Worm (Caenorhabditis elegans): ENCODE results near the gene T20B12.3.

The T20B12.3 gene

ce11 chrIII:7338009-7338408, 43.9 kb upstream of the T20B12.3 start:
- TF ChIP-seq skn-1 (tag; optimal IDR thresholded peaks at IDR 0.05) (no peak), ama-1 (optimal IDR thresholded peaks at IDR 0.05) (peak; percentile 53)

ce11 chrIII:7338693-7339092, 43.2 kb upstream of the T20B12.3 start, which contains the start of gene kap-1:
kap-1 (plus strand) TSS chrIII:7338835.
- no peak for TF ChIP-seq nhr-76 (tag; optimal IDR thresholded peaks at IDR 0.05)
- TF ChIP-seq mdl-1 (tag; optimal IDR thresholded peaks at IDR 0.05) = no peak
- TF ChIP-seq tbx-2 (tag; optimal IDR thresholded peaks at IDR 0.05) = no peak
- TF ChIP-seq nhr-11 (tag; optimal IDR thresholded peaks at IDR 0.05) = no peak
- TF ChIP-seq elt-1 (tag; optimal IDR thresholded peaks at IDR 0.05) = no peak
- no peak for TF ChIP-seq ztf-11 (tag; optimal IDR thresholded peaks at IDR 0.05)
- no peak for TF ChIP-seq mml-1 (tag; optimal IDR thresholded peaks at IDR 0.05)
- no peak for TF ChIP-seq pqm-1 (tag; optimal IDR thresholded peaks at IDR 0.05)
- TF ChIP-seq lin-15B (tag; optimal IDR thresholded peaks at IDR 0.05) = no peak
- TF ChIP-seq fkh-10 (GFP tag; optimal IDR thresholded peaks at IDR 0.05) = no peak
- no peak for TF ChIP-seq nhr-25 (tag; optimal IDR thresholded peaks at IDR 0.05)
- TF ChIP-seq skn-1 (tag; optimal IDR thresholded peaks at IDR 0.05) = no peak
- TF ChIP-seq nfya-1 (tag; optimal IDR thresholded peaks at IDR 0.05; ENCODE audit: insufficient read depth) = peak; percentile 33
- TF ChIP-seq ztf-4 (tag; optimal IDR thresholded peaks at IDR 0.05) = no peak
- no peak for TF ChIP-seq egl-27 (tag; optimal IDR thresholded peaks at IDR 0.05)
- peak; percentile 40 for TF ChIP-seq nhr-43 (tag; optimal IDR thresholded peaks at IDR 0.05; ENCODE audit: poor library complexity, severe bottlenecking)
- no peak for TF ChIP-seq nhr-23 (tag; optimal IDR thresholded peaks at IDR 0.05)
- TF ChIP-seq eor-1 (tag; optimal IDR thresholded peaks at IDR 0.05) = no peak
- no peak for TF ChIP-seq jun-1 (tag; optimal IDR thresholded peaks at IDR 0.05)
- no peak for TF ChIP-seq elt-3 (tag; optimal IDR thresholded peaks at IDR 0.05)
- peak; percentile 7 for TF ChIP-seq hmg-11 (tag; optimal IDR thresholded peaks at IDR 0.05)
- TF ChIP-seq nhr-12 (tag; optimal IDR thresholded peaks at IDR 0.05) = no peak
- no peak for TF ChIP-seq ceh-82 (tag; optimal IDR thresholded peaks at IDR 0.05)
- peak; percentile 56 for TF ChIP-seq lsy-12 (tag; optimal IDR thresholded peaks at IDR 0.05)
- peak; percentile 11 for TF ChIP-seq elt-2 (tag; optimal IDR thresholded peaks at IDR 0.05)
- no peak for TF ChIP-seq ceh-9 (tag; optimal IDR thresholded peaks at IDR 0.05)
- no peak for TF ChIP-seq unc-62 (GFP tag; optimal IDR thresholded peaks at IDR 0.05)
- TF ChIP-seq R02D3.7 (tag; optimal IDR thresholded peaks at IDR 0.05) = no peak
- TF ChIP-seq snpc-4 (tag; optimal IDR thresholded peaks at IDR 0.05) = no peak
- TF ChIP-seq fkh-2 (tag; optimal IDR thresholded peaks at IDR 0.05) = no peak
- TF ChIP-seq ama-1 (optimal IDR thresholded peaks at IDR 0.05) = peak; percentile 90
- TF ChIP-seq lin-39 (tag; optimal IDR thresholded peaks at IDR 0.05) = no peak
- TF ChIP-seq nhr-237 (tag; optimal IDR thresholded peaks at IDR 0.05) = no peak
- no peak for TF ChIP-seq ZK546.5 (tag; optimal IDR thresholded peaks at IDR 0.05)
- TF ChIP-seq zag-1 (tag; optimal IDR thresholded peaks at IDR 0.05) = no peak
- TF ChIP-seq nhr-67 (tag; optimal IDR thresholded peaks at IDR 0.05) = no peak
- TF ChIP-seq fos-1 (tag; optimal IDR thresholded peaks at IDR 0.05) = no peak

ce11 chrIII:7339138-7339537, 42.8 kb upstream of the T20B12.3 start:
- TF ChIP-seq pqm-1 (tag; optimal IDR thresholded peaks at IDR 0.05) (no peak), fkh-2 (tag; optimal IDR thresholded peaks at IDR 0.05) (no peak), nhr-25 (tag; optimal IDR thresholded peaks at IDR 0.05) (no peak), lsy-12 (tag; optimal IDR thresholded peaks at IDR 0.05) (no peak), jun-1 (tag; optimal IDR thresholded peaks at IDR 0.05) (no peak), ztf-4 (tag; optimal IDR thresholded peaks at IDR 0.05) (no peak), mdl-1 (tag; optimal IDR thresholded peaks at IDR 0.05) (no peak), nhr-43 (tag; optimal IDR thresholded peaks at IDR 0.05; ENCODE audit: poor library complexity, severe bottlenecking) (no peak), eor-1 (tag; optimal IDR thresholded peaks at IDR 0.05) (no peak), egl-27 (tag; optimal IDR thresholded peaks at IDR 0.05) (no peak), ceh-9 (tag; optimal IDR thresholded peaks at IDR 0.05) (no peak), nhr-28 (tag; optimal IDR thresholded peaks at IDR 0.05) (no peak), nhr-76 (tag; optimal IDR thresholded peaks at IDR 0.05) (no peak), ama-1 (optimal IDR thresholded peaks at IDR 0.05) (no peak), daf-12 (tag; optimal IDR thresholded peaks at IDR 0.05) (no peak), mml-1 (tag; optimal IDR thresholded peaks at IDR 0.05) (no peak), skn-1 (tag; optimal IDR thresholded peaks at IDR 0.05) (no peak), fkh-10 (GFP tag; optimal IDR thresholded peaks at IDR 0.05) (no peak), lin-39 (tag; optimal IDR thresholded peaks at IDR 0.05) (no peak)
